Worm (Caenorhabditis elegans) whole organism, L4/young adult: Measurements from ENCODE around the gene srh-3.

ENCODE experiments used
- W03F9.2 ChIP-seq: fragments of 150-350 bp; optimal IDR thresholded peaks from 2 replicates; lab custom pipeline; 2014; ENCODE audit warnings: missing biosample characterization, missing genetic modification characterization
- him-1 ChIP-seq: sonication (generic microtip); optimal IDR thresholded peaks from 2 replicates; lab custom pipeline; 2016; ENCODE audit warnings: missing genotype, missing genetic modification reagents, missing genetic modification characterization, missing compliant biosample characterization

- TF ChIP-seq W03F9.2 (tag; lab: Kevin White, UChicago) (no peak), him-1 (tag; lab: Kevin White, UChicago) (no peak)
Observed at ce11 chrV:1668216-1668615, 14.2 kb upstream of the srh-3 start, which contains the start of gene irld-42.
